Worm (Caenorhabditis elegans): Measurements from ENCODE around the gene F33A8.4.

- TF ChIP-seq pes-1 (GFP tag; IDR thresholded peaks at IDR 0.05) (no peak), hmbx-1 (tag; optimal IDR thresholded peaks at IDR 0.05) (no peak), ceh-36 (tag; optimal IDR thresholded peaks at IDR 0.05) (no peak), scrt-1 (GFP tag; IDR thresholded peaks at IDR 0.05) (no peak)
Measured at ce11 chrII:11050678-11051077, 1.8 kb upstream of the F33A8.4 start.

All from whole organism, early embryonic.